Worm (Caenorhabditis elegans) whole organism, mixed stage, embryonic: ENCODE results near the gene C44H9.5.

Experiments used
- ces-1 ChIP-seq: fragments of 150-350 bp; optimal IDR thresholded peaks from 2 replicates; lab custom pipeline; 2014; ENCODE audit warnings: missing biosample characterization, missing genetic modification reagents, missing genetic modification characterization
- elt-3 ChIP-seq: fragments of 150-350 bp; optimal IDR thresholded peaks from 2 replicates; lab custom pipeline; 2014; ENCODE audit warnings: missing biosample characterization, missing genetic modification characterization
- flh-1 ChIP-seq: fragments of 200-800 bp; sonication (Bioruptor generic); optimal IDR thresholded peaks from 2 replicates; lab custom pipeline; 2018; ENCODE audit warnings: mild to moderate bottlenecking, missing genetic modification characterization, moderate library complexity, missing compliant biosample characterization
- nhr-2 ChIP-seq: fragments of 150-350 bp; optimal IDR thresholded peaks from 2 replicates; lab custom pipeline; 2014; ENCODE audit warnings: missing biosample characterization, missing genetic modification characterization
- nhr-237 ChIP-seq: fragments of 150-350 bp; optimal IDR thresholded peaks from 2 replicates; lab custom pipeline; 2014; ENCODE audit warnings: missing biosample characterization, missing genetic modification characterization
- nhr-28 ChIP-seq: fragments of 150-350 bp; optimal IDR thresholded peaks from 2 replicates; lab custom pipeline; 2014; ENCODE audit warnings: missing biosample characterization, missing genetic modification characterization
- pha-4 ChIP-seq: fragments of 150-350 bp; optimal IDR thresholded peaks from 2 replicates; lab custom pipeline; 2018; ENCODE audit warnings: missing biosample characterization, missing genetic modification reagents, missing genetic modification characterization
- snpc-4 ChIP-seq: fragments of 150-350 bp; optimal IDR thresholded peaks from 2 replicates; lab custom pipeline; 2014; ENCODE audit warnings: missing biosample characterization, missing genetic modification characterization
- unc-120 ChIP-seq: sonication (generic microtip); optimal IDR thresholded peaks from 2 replicates; lab custom pipeline; 2017; ENCODE audit warnings: missing genetic modification characterization, missing compliant biosample characterization; ENCODE audit not compliant: poor library complexity, severe bottlenecking
- unc-39 ChIP-seq: fragments of 150-350 bp; optimal IDR thresholded peaks from 2 replicates; lab custom pipeline; 2014; ENCODE audit warnings: missing biosample characterization, missing genetic modification characterization
- unc-62 ChIP-seq: fragments of 150-350 bp; optimal IDR thresholded peaks from 2 replicates; lab custom pipeline; 2014; ENCODE audit warnings: missing biosample characterization, missing genetic modification reagents, missing genetic modification characterization
- ztf-11 ChIP-seq: fragments of 150-350 bp; optimal IDR thresholded peaks from 2 replicates; lab custom pipeline; 2014; ENCODE audit warnings: missing biosample characterization, missing genetic modification characterization

- TF ChIP-seq elt-3 (tag; lab: Kevin White, UChicago) = no peak
- no peak for TF ChIP-seq nhr-28 (tag; lab: Kevin White, UChicago)
- no peak for TF ChIP-seq nhr-237 (tag; lab: Kevin White, UChicago)
- no peak for TF ChIP-seq unc-39 (tag; lab: Kevin White, UChicago)
- no peak for TF ChIP-seq ztf-11
- no peak for TF ChIP-seq unc-120 (tag; lab: Kevin White, UChicago)
- TF ChIP-seq snpc-4 (tag; lab: Kevin White, UChicago) = no peak
- TF ChIP-seq unc-62 = no peak
- TF ChIP-seq nhr-2 (tag; lab: Kevin White, UChicago) = no peak
- TF ChIP-seq ces-1 (GFP tag; lab: Kevin White, UChicago) = no peak
- TF ChIP-seq pha-4 (tag; lab: Kevin White, UChicago) = no peak
- TF ChIP-seq flh-1 (GFP tag; lab: Kevin White, UChicago) = no peak
Observed at ce11 chrV:12845247-12845646, 4.4 kb downstream of the C44H9.5 start, which contains the start of gene C44H9.6.
